Fruit fly (Drosophila melanogaster) whole organism, pupa: ENCODE measurements around the gene CG43219.

ENCODE experiments used
- CG10348 ChIP-seq: fragments of 200-800 bp; sonication (Bioruptor generic); IDR thresholded peaks from 2 replicates; pipeline ENCODE4 v1.3.6; 2022; ENCODE audit warnings: missing biosample characterization, missing genetic modification characterization
- CG12605 ChIP-seq: fragments of 200-800 bp; sonication (Bioruptor generic); IDR thresholded peaks from 2 replicates; pipeline ENCODE4 v1.3.6; 2022; ENCODE audit warnings: missing biosample characterization, missing genetic modification characterization
- CG13204 ChIP-seq: fragments of 200-800 bp; sonication (Bioruptor generic); optimal IDR thresholded peaks from 2 replicates; lab custom pipeline; 2018; ENCODE audit warnings: missing biosample characterization, mild to moderate bottlenecking, missing genetic modification characterization, moderate library complexity
- CG14655 ChIP-seq: fragments of 200-800 bp; sonication (Bioruptor generic); optimal IDR thresholded peaks from 3 replicates; lab custom pipeline; 2017; ENCODE audit warnings: mild to moderate bottlenecking, missing biosample characterization, missing genetic modification reagents, missing genetic modification characterization
- CG15710 ChIP-seq: fragments of 200-800 bp; sonication (Bioruptor generic); optimal IDR thresholded peaks from 2 replicates; lab custom pipeline; 2018; ENCODE audit warnings: missing biosample characterization, mild to moderate bottlenecking, missing genetic modification characterization, moderate library complexity
- CG17806 ChIP-seq: fragments of 200-800 bp; sonication (Bioruptor generic); optimal IDR thresholded peaks from 2 replicates; lab custom pipeline; 2018; ENCODE audit warnings: missing biosample characterization, mild to moderate bottlenecking, missing genetic modification characterization, moderate library complexity
- CG32121 ChIP-seq: fragments of 200-800 bp; sonication (Bioruptor generic); IDR thresholded peaks from 2 replicates; pipeline ENCODE4 v1.3.6; 2022; ENCODE audit warnings: missing biosample characterization, missing genetic modification characterization
- CG34367 ChIP-seq: fragments of 200-800 bp; sonication (Bioruptor generic); optimal IDR thresholded peaks from 2 replicates; lab custom pipeline; 2018; ENCODE audit warnings: missing biosample characterization, mild to moderate bottlenecking, missing genetic modification characterization
- CG4496 ChIP-seq: fragments of 200-800 bp; sonication (Bioruptor generic); IDR thresholded peaks from 3 replicates; pipeline ENCODE4 v1.3.6; 2022; ENCODE audit warnings: missing biosample characterization, missing genetic modification characterization
- CG8159 ChIP-seq: fragments of 200-800 bp; sonication (Bioruptor generic); optimal IDR thresholded peaks from 3 replicates; lab custom pipeline; 2018; ENCODE audit warnings: missing biosample characterization, mild to moderate bottlenecking, missing genetic modification characterization, moderate library complexity
- CG8301 ChIP-seq: fragments of 200-800 bp; sonication (Bioruptor generic); optimal IDR thresholded peaks from 2 replicates; lab custom pipeline; 2018; ENCODE audit warnings: missing biosample characterization, mild to moderate bottlenecking, missing genetic modification characterization
- CG9948 ChIP-seq: fragments of 200-800 bp; sonication (Bioruptor generic); optimal IDR thresholded peaks from 2 replicates; lab custom pipeline; 2018; ENCODE audit warnings: missing biosample characterization, mild to moderate bottlenecking, missing genetic modification characterization, moderate library complexity
- D1 ChIP-seq: fragments of 200-800 bp; sonication (Bioruptor generic); optimal IDR thresholded peaks from 2 replicates; lab custom pipeline; 2018; ENCODE audit warnings: missing biosample characterization, mild to moderate bottlenecking, missing genetic modification characterization, moderate library complexity
- EcR ChIP-seq: fragments of 200-800 bp; sonication (Bioruptor generic); optimal IDR thresholded peaks from 3 replicates; lab custom pipeline; 2019; ENCODE audit warnings: missing biosample characterization, missing genetic modification characterization, mild to moderate bottlenecking, moderate library complexity, missing genetic modification reagents
- Ets98B ChIP-seq: fragments of 200-800 bp; sonication (Bioruptor generic); IDR thresholded peaks from 2 replicates; pipeline ENCODE4 v1.3.6; 2022; ENCODE audit warnings: missing biosample characterization, missing genetic modification characterization
- Pif1A ChIP-seq: fragments of 200-800 bp; sonication (Bioruptor generic); optimal IDR thresholded peaks from 3 replicates; lab custom pipeline; 2016; ENCODE audit warnings: missing biosample characterization, missing genetic modification characterization
- Snoo ChIP-seq: fragments of 200-800 bp; sonication (Bioruptor generic); optimal IDR thresholded peaks from 3 replicates; lab custom pipeline; 2017; ENCODE audit warnings: missing biosample characterization, mild to moderate bottlenecking, missing genetic modification characterization, inconsistent platforms
- fd96Ca ChIP-seq: fragments of 200-800 bp; sonication (Bioruptor generic); IDR thresholded peaks from 3 replicates; pipeline ENCODE4 v1.3.6; 2022; ENCODE audit warnings: missing biosample characterization, missing genetic modification characterization
- gl ChIP-seq: fragments of 200-800 bp; sonication (Bioruptor generic); optimal IDR thresholded peaks from 2 replicates; lab custom pipeline; 2018; ENCODE audit warnings: missing biosample characterization, mild to moderate bottlenecking, missing genetic modification characterization
- rn ChIP-seq: fragments of 200-800 bp; sonication (Bioruptor generic); IDR thresholded peaks from 2 replicates; pipeline ENCODE4 v1.3.6; 2022; ENCODE audit warnings: missing biosample characterization, missing genetic modification characterization

Gene CG43219

dm6 chr3L:21257731-21258130 is 37.5 kb downstream of the CG43219 start, which contains the start of gene CG43218:
Gene CG43218 (plus strand): TSS chr3L:21258020.
- TF ChIP-seq CG4496 (no peak), CG12605 (GFP tag; lab: Robert Waterston, UW) (no peak), CG14655 (no peak), CG10348 (GFP tag; lab: Robert Waterston, UW) (no peak), D1 (no peak), Snoo (tag; lab: Kevin White, UChicago) (no peak), CG32121 (GFP tag; lab: Robert Waterston, UW) (no peak), CG8301 (no peak)

dm6 chr3L:21259257-21259656 is 39.1 kb downstream of the CG43219 start:
- TF ChIP-seq CG17806 (tag; lab: Kevin White, UChicago) (no peak), CG13204 (GFP tag; lab: Kevin White, UChicago) (no peak), CG34367 (tag; lab: Kevin White, UChicago) (no peak), CG9948 (no peak), gl (tag; lab: Kevin White, UChicago) (no peak), D1 (no peak), CG8301 (peak; percentile 44), Pif1A (GFP tag; lab: Kevin White, UChicago) (no peak), Ets98B (GFP tag; lab: Robert Waterston, UW) (peak; percentile 34; the same call in 1 of the 2 replicates), fd96Ca (peak; percentile 64; the same call in 2 of the 3 replicates), CG32121 (GFP tag; lab: Robert Waterston, UW) (peak; percentile 60), CG4496 (peak; percentile 41; the same call in 1 of the 3 replicates)
- TF ChIP-seq, all 21 proteins: peak for 5

- TF ChIP-seq CG34367 (tag; lab: Kevin White, UChicago) (no peak), CG12605 (GFP tag; lab: Robert Waterston, UW) (0 out of 2 replicates have a peak, but pooled peaks have one; percentile 14), EcR (GFP tag; lab: Kevin White, UChicago) (peak; percentile 83), CG4496 (no peak)
Observed at dm6 chr3L:21261403-21262164, 41.4 kb downstream of the CG43219 start.

dm6 chr3L:21262426-21262825 is 42.2 kb downstream of the CG43219 start:
- TF ChIP-seq CG14655 (no peak), D1 (peak; percentile 51), CG8301 (no peak)

dm6 chr3L:21266101-21266656 is 46.0 kb downstream of the CG43219 start:
- TF ChIP-seq CG34367 (tag; lab: Kevin White, UChicago) (no peak), fd96Ca (no peak), CG14655 (no peak), rn (GFP tag; lab: Robert Waterston, UW) (no peak), CG8301 (no peak), CG4496 (no peak)
- TF ChIP-seq, all 21 proteins: peak for 0

DNA sequence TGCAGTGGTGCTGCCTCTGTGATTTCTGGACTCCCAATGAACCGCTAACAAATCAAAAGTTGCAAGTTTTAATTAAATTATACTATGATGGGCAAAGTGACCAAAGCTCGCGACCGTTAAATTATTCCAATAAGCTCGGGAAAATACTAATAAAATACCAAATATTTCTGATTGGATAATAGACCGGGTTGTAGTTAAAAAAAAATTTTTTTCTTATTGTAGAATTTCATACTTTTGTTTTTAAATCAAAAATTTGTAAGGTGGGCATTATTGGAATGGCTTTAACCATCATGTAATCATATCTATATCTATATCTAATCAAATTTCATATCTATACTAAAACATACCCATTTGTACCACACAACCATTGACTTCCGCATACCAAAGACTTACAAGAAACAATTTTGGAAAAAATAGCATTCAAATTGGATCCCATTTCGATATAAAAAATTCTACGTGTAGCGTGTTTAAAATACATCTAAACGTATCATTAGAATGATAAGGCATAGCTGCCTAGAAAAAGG is 47.7 kb downstream of the CG43219 start, which contains the start of gene CG9391:
CG9391 (minus strand) TSS at position 474 of the 524 bp plus-strand sequence.
- TF ChIP-seq fd96Ca (no peak), CG9948 (no peak), CG4496 (no peak), gl (tag; lab: Kevin White, UChicago) (no peak), CG17806 (tag; lab: Kevin White, UChicago) (no peak), D1 (no peak), rn (GFP tag; lab: Robert Waterston, UW) (no peak)

DNA sequence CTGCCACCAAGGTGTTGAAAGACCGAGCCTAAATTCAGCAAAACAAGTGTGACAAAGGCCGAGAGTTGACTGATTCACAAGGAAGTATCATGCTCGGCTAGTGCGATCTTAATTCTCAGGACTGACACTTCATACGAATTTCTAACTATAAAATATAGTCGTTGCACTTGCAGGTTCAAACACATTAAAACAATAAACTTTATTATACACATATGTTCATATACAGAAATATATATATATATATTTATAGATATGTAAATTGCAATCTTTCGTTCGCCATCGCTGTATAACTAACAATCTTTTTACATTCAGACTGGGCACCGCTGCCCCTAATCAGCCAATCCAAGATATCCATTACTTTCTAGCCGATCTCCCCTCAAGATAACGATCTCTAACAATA is 50.3 kb downstream of the CG43219 start, which contains the start of gene CG9389:
CG9389 (minus strand) TSS at position 101 of the 400 bp plus-strand sequence.
- TF ChIP-seq gl (tag; lab: Kevin White, UChicago) (no peak), CG8159 (no peak), CG4496 (no peak), CG14655 (no peak), Ets98B (GFP tag; lab: Robert Waterston, UW) (no peak), Pif1A (GFP tag; lab: Kevin White, UChicago) (no peak), CG15710 (tag; lab: Kevin White, UChicago) (no peak), CG12605 (GFP tag; lab: Robert Waterston, UW) (no peak), fd96Ca (no peak), CG8301 (no peak), EcR (GFP tag; lab: Kevin White, UChicago) (no peak), Snoo (tag; lab: Kevin White, UChicago) (no peak), CG32121 (GFP tag; lab: Robert Waterston, UW) (no peak)
